ENCODE assay signal across 3 worm cellular contexts in the genomic region with DNA sequence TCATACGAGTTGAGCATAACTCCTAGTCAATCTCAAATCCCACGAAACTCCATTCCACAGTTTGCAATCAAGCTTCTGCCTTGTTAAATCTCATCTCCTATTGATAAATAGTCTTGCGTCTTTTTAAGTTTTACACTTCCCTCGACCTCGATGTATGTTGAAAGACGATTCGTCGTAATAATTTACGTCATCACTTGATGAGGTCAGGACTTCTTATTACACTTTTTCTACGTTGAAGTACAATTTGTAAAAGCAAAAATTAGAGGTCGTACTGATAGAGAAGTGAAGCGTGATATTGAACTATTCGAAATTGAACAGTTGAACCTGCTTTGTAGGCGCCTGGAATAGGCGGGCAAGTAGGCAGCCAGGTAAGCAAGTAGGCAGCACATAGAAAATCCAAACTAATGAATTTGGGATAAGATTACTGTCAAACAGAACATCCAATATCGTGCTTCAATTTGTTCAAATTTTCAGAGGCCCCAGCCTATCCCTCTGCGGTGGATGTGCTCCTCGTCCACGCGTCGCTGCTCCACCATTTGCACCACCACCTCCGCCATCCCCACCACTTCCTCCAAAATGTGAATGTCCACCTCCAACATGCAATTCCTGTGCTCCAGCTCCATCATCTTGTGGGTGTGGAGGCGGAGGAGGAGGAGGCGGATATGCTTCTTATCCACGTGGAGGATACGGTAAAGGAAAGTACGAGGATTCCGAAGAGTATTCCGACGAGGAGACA.
A peak's percentile ranks its signal among the peaks of the same experiment; 100 is the strongest.
TF ChIP-seq lines count a peak whose summit lies in the region.

No protein-coding gene starts in this region.

TF ChIP-seq in whole organism, L3 larva, 47 proteins besides CTCF, POLR2A, EP300 and RAD21:
- TF ChIP-seq elt-3 (tag; optimal IDR thresholded peaks at IDR 0.05; lab: Kevin White, UChicago) (no peak), aly-2 (tag; optimal IDR thresholded peaks at IDR 0.05; lab: Kevin White, UChicago) (no peak), lin-15B (tag; optimal IDR thresholded peaks at IDR 0.05; lab: Kevin White, UChicago) (no peak), unc-39 (tag; optimal IDR thresholded peaks at IDR 0.05; lab: Kevin White, UChicago) (no peak), nhr-25 (tag; optimal IDR thresholded peaks at IDR 0.05; lab: Kevin White, UChicago) (peak; percentile 80), daf-12 (tag; optimal IDR thresholded peaks at IDR 0.05; lab: Kevin White, UChicago) (no peak)

TF ChIP-seq in whole organism, L4 larva, 104 proteins besides CTCF, POLR2A, EP300 and RAD21:
- no peak for TF ChIP-seq nhr-6 (tag; optimal IDR thresholded peaks at IDR 0.05; lab: Kevin White, UChicago)
- no peak for TF ChIP-seq pqm-1 (tag; optimal IDR thresholded peaks at IDR 0.05; lab: Kevin White, UChicago)
- peak; percentile 40; the same call in 1 of the 2 replicates for TF ChIP-seq egl-43 (GFP tag; IDR thresholded peaks at IDR 0.05; lab: Robert Waterston, UW)
- peak; percentile 50 for TF ChIP-seq aha-1 (tag; lab: Kevin White, UChicago)
- TF ChIP-seq madf-5 (GFP tag; IDR thresholded peaks at IDR 0.05; lab: Robert Waterston, UW), result no peak
- TF ChIP-seq set-16 (GFP tag; IDR thresholded peaks at IDR 0.05; lab: Robert Waterston, UW), result peak; percentile 56
- no peak for TF ChIP-seq saeg-2 (GFP tag; IDR thresholded peaks at IDR 0.05; lab: Robert Waterston, UW)

TF ChIP-seq in whole organism, young adult, 124 proteins besides CTCF, POLR2A, EP300 and RAD21:
- TF ChIP-seq hsf-1 (GFP tag; IDR thresholded peaks at IDR 0.05; lab: Robert Waterston, UW) (0 out of 2 replicates have a peak, but pooled peaks have one; percentile 7), athp-1 (tag; optimal IDR thresholded peaks at IDR 0.05; lab: Kevin White, UChicago) (no peak), snpc-1.3 (tag; optimal IDR thresholded peaks at IDR 0.05; lab: Kevin White, UChicago; ENCODE audit: insufficient read depth) (no peak), nfyb-1 (GFP tag; IDR thresholded peaks at IDR 0.05; lab: Robert Waterston, UW) (no peak), zfh-2 (GFP tag; conservative IDR thresholded peaks at IDR 0.05; lab: Robert Waterston, UW) (peak; percentile 57; the same call in 1 of the 2 replicates), madf-6 (GFP tag; IDR thresholded peaks at IDR 0.05; lab: Robert Waterston, UW) (no peak), B0019.2 (GFP tag; conservative IDR thresholded peaks at IDR 0.05; lab: Robert Waterston, UW) (no peak), mel-28 (tag; optimal IDR thresholded peaks at IDR 0.05; lab: Kevin White, UChicago; ENCODE audit: borderline replicate concordance) (no peak), ccch-3 (GFP tag; optimal IDR thresholded peaks at IDR 0.05; lab: Kevin White, UChicago) (no peak), F57C9.4 (tag; optimal IDR thresholded peaks at IDR 0.05; lab: Kevin White, UChicago) (no peak), hmg-20 (GFP tag; IDR thresholded peaks at IDR 0.05; lab: Robert Waterston, UW) (no peak), let-526 (GFP tag; IDR thresholded peaks at IDR 0.05; lab: Robert Waterston, UW) (no peak), lin-26 (GFP tag; IDR thresholded peaks at IDR 0.05; lab: Robert Waterston, UW) (no peak), lsl-1 (GFP tag; optimal IDR thresholded peaks at IDR 0.05; lab: Kevin White, UChicago) (no peak), cebp-2 (GFP tag; IDR thresholded peaks at IDR 0.05; lab: Robert Waterston, UW) (0 out of 2 replicates have a peak, but pooled peaks have one; percentile 70), mcd-1 (GFP tag; IDR thresholded peaks at IDR 0.05; lab: Robert Waterston, UW) (0 out of 2 replicates have a peak, but pooled peaks have one; percentile 13), ztf-6 (GFP tag; IDR thresholded peaks at IDR 0.05; lab: Robert Waterston, UW) (no peak)
